Worm (Caenorhabditis elegans) whole organism, L3 larva: Measurements from ENCODE around the gene C45G9.10.

Experiments used
- ZK546.5 ChIP-seq: sonication (generic microtip); optimal IDR thresholded peaks from 2 replicates; lab custom pipeline; 2017; ENCODE audit warnings: missing biosample characterization, missing genetic modification characterization
- aly-2 ChIP-seq: fragments of 150-350 bp; optimal IDR thresholded peaks from 2 replicates; lab custom pipeline; 2014; ENCODE audit warnings: missing biosample characterization, missing genetic modification characterization
- ceh-16 ChIP-seq: sonication (generic microtip); optimal IDR thresholded peaks from 2 replicates; lab custom pipeline; 2017; ENCODE audit warnings: missing biosample characterization, missing genetic modification characterization
- ceh-28 ChIP-seq: fragments of 150-350 bp; optimal IDR thresholded peaks from 2 replicates; lab custom pipeline; 2014; ENCODE audit warnings: missing biosample characterization, missing genetic modification reagents, missing genetic modification characterization
- ceh-9 ChIP-seq: sonication (generic microtip); optimal IDR thresholded peaks from 2 replicates; lab custom pipeline; 2018; ENCODE audit warnings: missing biosample characterization, missing genetic modification characterization
- daf-12 ChIP-seq: fragments of 150-350 bp; optimal IDR thresholded peaks from 2 replicates; lab custom pipeline; 2014; ENCODE audit warnings: missing biosample characterization, missing genetic modification reagents, missing genetic modification characterization
- egl-27 ChIP-seq: sonication (generic microtip); optimal IDR thresholded peaks from 4 replicates; lab custom pipeline; 2017; ENCODE audit warnings: missing biosample characterization, missing genetic modification reagents, missing genetic modification characterization
- egl-5 ChIP-seq: fragments of 150-350 bp; optimal IDR thresholded peaks from 2 replicates; lab custom pipeline; 2017; ENCODE audit warnings: missing biosample characterization, missing genetic modification reagents, missing genetic modification characterization, inconsistent platforms
- elt-1 ChIP-seq: fragments of 150-350 bp; optimal IDR thresholded peaks from 2 replicates; lab custom pipeline; 2014; ENCODE audit warnings: missing biosample characterization, missing genetic modification characterization
- elt-2 ChIP-seq: sonication (generic microtip); optimal IDR thresholded peaks from 2 replicates; lab custom pipeline; 2016; ENCODE audit warnings: missing genetic modification reagents, mild to moderate bottlenecking, missing genetic modification characterization, missing compliant biosample characterization
- elt-3 ChIP-seq, 3 experiments: fragments of 150-350 bp in 1 of 3; sonication (generic microtip) in 2 of 3; optimal IDR thresholded peaks; 2 replicates in 2 of 3; 4 replicates in 1 of 3; lab custom pipeline; 2014 to 2017; ENCODE audit warnings: missing biosample characterization in 3 of 3, missing genetic modification characterization in 3 of 3
- eor-1 ChIP-seq, 2 experiments: fragments of 150-350 bp; optimal IDR thresholded peaks; 2 replicates each; lab custom pipeline; 2014 to 2018; ENCODE audit warnings: missing biosample characterization in 2 of 2, missing genetic modification characterization in 2 of 2
- fkh-10 ChIP-seq: sonication (generic microtip); optimal IDR thresholded peaks from 2 replicates; lab custom pipeline; 2017; ENCODE audit warnings: missing biosample characterization, missing genetic modification reagents, missing genetic modification characterization
- fos-1 ChIP-seq: fragments of 150-350 bp; optimal IDR thresholded peaks from 2 replicates; lab custom pipeline; 2014; ENCODE audit warnings: missing biosample characterization, missing genetic modification characterization
- hmg-11 ChIP-seq: sonication (generic microtip); optimal IDR thresholded peaks from 2 replicates; lab custom pipeline; 2016; ENCODE audit warnings: missing genetic modification characterization, missing compliant biosample characterization
- jun-1 ChIP-seq: fragments of 150-350 bp; optimal IDR thresholded peaks from 2 replicates; lab custom pipeline; 2014; ENCODE audit warnings: missing biosample characterization, missing genetic modification reagents, missing genetic modification characterization
- lin-39 ChIP-seq: fragments of 150-350 bp; optimal IDR thresholded peaks from 2 replicates; lab custom pipeline; 2018; ENCODE audit warnings: missing biosample characterization, missing genetic modification reagents, missing genetic modification characterization
- lsy-12 ChIP-seq: sonication (generic microtip); optimal IDR thresholded peaks from 2 replicates; lab custom pipeline; 2016; ENCODE audit warnings: mild to moderate bottlenecking, missing genetic modification characterization, missing compliant biosample characterization
- mdl-1 ChIP-seq: fragments of 150-350 bp; optimal IDR thresholded peaks from 2 replicates; lab custom pipeline; 2014; ENCODE audit warnings: missing biosample characterization, missing genetic modification characterization
- nfya-1 ChIP-seq: sonication (generic microtip); optimal IDR thresholded peaks from 2 replicates; lab custom pipeline; 2017; ENCODE audit warnings: missing genetic modification characterization, mild to moderate bottlenecking, missing compliant biosample characterization, antibody characterized with exemption, moderate library complexity; ENCODE audit not compliant: insufficient read depth
- nhr-237 ChIP-seq: fragments of 150-350 bp; optimal IDR thresholded peaks from 2 replicates; lab custom pipeline; 2014; ENCODE audit warnings: missing biosample characterization, missing genetic modification characterization
- nhr-28 ChIP-seq: fragments of 150-350 bp; optimal IDR thresholded peaks from 2 replicates; lab custom pipeline; 2014; ENCODE audit warnings: missing biosample characterization, missing genetic modification characterization
- nhr-43 ChIP-seq: sonication (generic microtip); optimal IDR thresholded peaks from 2 replicates; lab custom pipeline; 2016; ENCODE audit warnings: mild to moderate bottlenecking, missing genetic modification characterization, missing compliant biosample characterization; ENCODE audit not compliant: poor library complexity, severe bottlenecking
- nhr-67 ChIP-seq: fragments of 150-350 bp; optimal IDR thresholded peaks from 2 replicates; lab custom pipeline; 2014; ENCODE audit warnings: missing biosample characterization, missing genetic modification characterization
- nhr-77 ChIP-seq: fragments of 150-350 bp; optimal IDR thresholded peaks from 2 replicates; lab custom pipeline; 2014; ENCODE audit warnings: missing biosample characterization, missing genetic modification characterization
- pha-4 ChIP-seq: fragments of 150-350 bp; optimal IDR thresholded peaks from 2 replicates; lab custom pipeline; 2014; ENCODE audit warnings: missing biosample characterization, missing genetic modification reagents, missing genetic modification characterization
- pqm-1 ChIP-seq: fragments of 150-350 bp; optimal IDR thresholded peaks from 2 replicates; lab custom pipeline; 2017; ENCODE audit warnings: missing biosample characterization, missing genetic modification characterization, inconsistent platforms
- sea-2 ChIP-seq: fragments of 150-350 bp; sonication (generic microtip); optimal IDR thresholded peaks from 4 replicates; lab custom pipeline; 2014; ENCODE audit warnings: missing biosample characterization, missing genetic modification reagents, missing genetic modification characterization
- skn-1 ChIP-seq: fragments of 150-350 bp; optimal IDR thresholded peaks from 2 replicates; lab custom pipeline; 2014; ENCODE audit warnings: missing biosample characterization, missing genetic modification characterization
- snpc-4 ChIP-seq: fragments of 150-350 bp; optimal IDR thresholded peaks from 2 replicates; lab custom pipeline; 2014; ENCODE audit warnings: missing biosample characterization, missing genetic modification characterization
- tbx-2 ChIP-seq: sonication (generic microtip); optimal IDR thresholded peaks from 2 replicates; lab custom pipeline; 2016; ENCODE audit warnings: mild to moderate bottlenecking, missing genetic modification characterization, missing compliant biosample characterization
- unc-62 ChIP-seq: fragments of 150-350 bp; sonication (generic microtip); optimal IDR thresholded peaks from 4 replicates; lab custom pipeline; 2014; ENCODE audit warnings: missing biosample characterization, missing genetic modification reagents, missing genetic modification characterization
- ztf-11 ChIP-seq: fragments of 150-350 bp; optimal IDR thresholded peaks from 2 replicates; lab custom pipeline; 2014; ENCODE audit warnings: missing biosample characterization, missing genetic modification characterization

Gene C45G9.10

ce11 chrIII:5077150-5077814 lies 15.6 kb upstream of the C45G9.10 start, which contains the start of gene alh-1:
Gene alh-1, plus strand, starts transcription at chrIII:5077764.
- TF ChIP-seq snpc-4 (peak; percentile 17), pha-4 (tag; lab: Kevin White, UChicago) (peak; percentile 74), lin-39 (tag; lab: Kevin White, UChicago) (peak; percentile 9), egl-27 (tag; lab: Kevin White, UChicago) (no peak), nhr-237 (tag; lab: Kevin White, UChicago) (no peak), elt-1 (tag; lab: Kevin White, UChicago) (peak; percentile 77), elt-2 (tag; lab: Kevin White, UChicago) (peak; percentile 79), pqm-1 (tag; lab: Kevin White, UChicago) (peak; percentile 61), nhr-77 (tag; lab: Kevin White, UChicago) (no peak), egl-5 (tag; lab: Kevin White, UChicago) (no peak)

- TF ChIP-seq ZK546.5, result no peak
- TF ChIP-seq eor-1 (tag; optimal IDR thresholded peaks at IDR 0.05; lab: Kevin White, UChicago), result no peak
- TF ChIP-seq tbx-2, result no peak
- no peak for TF ChIP-seq ztf-11 (tag; lab: Kevin White, UChicago)
- TF ChIP-seq nhr-67 (tag; lab: Kevin White, UChicago), result no peak
- TF ChIP-seq skn-1 (tag; lab: Kevin White, UChicago), result no peak
- TF ChIP-seq nhr-77 (tag; lab: Kevin White, UChicago), result no peak
- TF ChIP-seq pqm-1 (tag; lab: Kevin White, UChicago), result no peak
- TF ChIP-seq ceh-28, result no peak
- TF ChIP-seq snpc-4, result no peak
- TF ChIP-seq elt-2 (tag; lab: Kevin White, UChicago), result no peak
- no peak for TF ChIP-seq ceh-16
- TF ChIP-seq unc-62 (GFP tag; lab: Kevin White, UChicago), result no peak
- no peak for TF ChIP-seq daf-12 (tag; lab: Kevin White, UChicago)
Observed at ce11 chrIII:5076569-5076968, 14.9 kb upstream of the C45G9.10 start.

ce11 chrIII:5074398-5074797 lies 12.7 kb upstream of the C45G9.10 start, which contains the start of gene ttbk-6:
Gene ttbk-6, plus strand, starts transcription at chrIII:5074698.
- TF ChIP-seq ZK546.5 (no peak), elt-3 (tag; optimal IDR thresholded peaks at IDR 0.05; lab: Kevin White, UChicago) (no peak), nhr-43 (no peak), fos-1 (tag; lab: Kevin White, UChicago) (no peak), nhr-28 (tag; lab: Kevin White, UChicago) (no peak), ceh-16 (no peak), sea-2 (GFP tag; lab: Kevin White, UChicago) (no peak), hmg-11 (no peak), nfya-1 (tag; lab: Kevin White, UChicago) (no peak)

ce11 chrIII:5071509-5071908 lies 9.8 kb upstream of the C45G9.10 start, which contains the start of gene C45G9.12:
Gene C45G9.12, minus strand, starts transcription at chrIII:5071609.
- TF ChIP-seq nhr-77 (tag; lab: Kevin White, UChicago) (no peak), mdl-1 (tag; lab: Kevin White, UChicago) (no peak), ceh-9 (tag; lab: Kevin White, UChicago) (no peak), sea-2 (GFP tag; lab: Kevin White, UChicago) (no peak), jun-1 (tag; lab: Kevin White, UChicago) (no peak), nhr-237 (tag; lab: Kevin White, UChicago) (no peak), elt-2 (tag; lab: Kevin White, UChicago) (no peak), unc-62 (GFP tag; lab: Kevin White, UChicago) (no peak), nhr-28 (tag; lab: Kevin White, UChicago) (no peak), lsy-12 (no peak), snpc-4 (no peak), aly-2 (tag; lab: Kevin White, UChicago) (no peak), fkh-10 (GFP tag; lab: Kevin White, UChicago) (no peak)
- TF ChIP-seq, all 47 proteins: peak for 0
